Fruit fly (Drosophila melanogaster) whole organism, wandering third instar larva: ENCODE measurements around the gene CG15143.

Experiments
- CG32264 ChIP-seq: fragments of 200-800 bp; sonication (Bioruptor generic); optimal IDR thresholded peaks from 2 replicates; lab custom pipeline; 2016; ENCODE audit warnings: missing biosample characterization, missing genetic modification characterization
- CrebA ChIP-seq: fragments of 200-800 bp; sonication (Bioruptor generic); optimal IDR thresholded peaks from 2 replicates; lab custom pipeline; 2016; ENCODE audit warnings: missing biosample characterization, mild to moderate bottlenecking, missing genetic modification characterization, borderline replicate concordance
- Dfd ChIP-seq: fragments of >200 bp; optimal IDR thresholded peaks from 2 replicates; lab custom pipeline; 2017; ENCODE audit warnings: missing biosample characterization, missing genetic modification characterization
- Dif ChIP-seq: fragments of 200-275, 200-300 bp; sonication (Bioruptor generic); optimal IDR thresholded peaks from 2 replicates; lab custom pipeline; 2018; ENCODE audit warnings: missing biosample characterization, missing genetic modification characterization; ENCODE audit not compliant: partially characterized antibody
- GATAd ChIP-seq: sonication (Bioruptor generic); optimal IDR thresholded peaks from 2 replicates; lab custom pipeline; 2016; ENCODE audit warnings: missing biosample characterization, missing genetic modification characterization
- Hnf4 ChIP-seq: fragments of 200-800 bp; sonication (Bioruptor generic); optimal IDR thresholded peaks from 2 replicates; lab custom pipeline; 2016; ENCODE audit warnings: missing biosample characterization, mild to moderate bottlenecking, missing genetic modification characterization
- Hr78 ChIP-seq: fragments of >200 bp; optimal IDR thresholded peaks from 2 replicates; lab custom pipeline; 2017; ENCODE audit warnings: missing biosample characterization, missing genetic modification characterization
- Hr83 ChIP-seq: fragments of 200-300 bp; sonication (Bioruptor generic); optimal IDR thresholded peaks from 2 replicates; lab custom pipeline; 2016; ENCODE audit warnings: missing biosample characterization, mild to moderate bottlenecking, missing genetic modification characterization, moderate library complexity; ENCODE audit not compliant: poor library complexity, severe bottlenecking
- Jra ChIP-seq: sonication (Bioruptor generic); optimal IDR thresholded peaks from 2 replicates; lab custom pipeline; 2016; ENCODE audit warnings: missing biosample characterization, missing genetic modification characterization
- Myc ChIP-seq: fragments of >200 bp; optimal IDR thresholded peaks from 2 replicates; lab custom pipeline; 2017
- N ChIP-seq: fragments of >200 bp; optimal IDR thresholded peaks from 2 replicates; lab custom pipeline; 2018; ENCODE audit warnings: missing biosample characterization, missing external identifiers, missing genetic modification characterization
- Rel ChIP-seq, 2 experiments: fragments of 200-800 bp; sonication (Bioruptor generic) in 1 of 2; optimal IDR thresholded peaks; 2 replicates in 1 of 2; 3 replicates in 1 of 2; lab custom pipeline; 2016 to 2019; ENCODE audit warnings: mild to moderate bottlenecking in 2 of 2, missing biosample characterization in 2 of 2, missing genetic modification characterization in 2 of 2, moderate library complexity in 1 of 2
- Sp1 ChIP-seq: fragments of 200-800 bp; sonication (Bioruptor generic); optimal IDR thresholded peaks from 3 replicates; lab custom pipeline; 2019; ENCODE audit warnings: missing biosample characterization, mild to moderate bottlenecking, missing genetic modification characterization, moderate library complexity
- Vsx2 ChIP-seq: fragments of 200-300, 225-300 bp; sonication (Bioruptor generic); optimal IDR thresholded peaks from 2 replicates; lab custom pipeline; 2018; ENCODE audit warnings: missing biosample characterization, missing genetic modification characterization; ENCODE audit not compliant: partially characterized antibody
- br ChIP-seq: fragments of 200-800 bp; sonication (Bioruptor generic); optimal IDR thresholded peaks from 2 replicates; lab custom pipeline; 2016; ENCODE audit warnings: missing biosample characterization, missing genetic modification characterization
- brk ChIP-seq: fragments of 200-800 bp; sonication (Bioruptor generic); optimal IDR thresholded peaks from 2 replicates; lab custom pipeline; 2016; ENCODE audit warnings: missing biosample characterization, mild to moderate bottlenecking, missing genetic modification characterization
- dl ChIP-seq, 2 experiments: fragments of 175-275, 200-275 bp in 1 of 2; fragments of 200-275 bp in 1 of 2; sonication (Bioruptor generic); optimal IDR thresholded peaks; lab custom pipeline; 2018; ENCODE audit warnings: mild to moderate bottlenecking in 2 of 2, missing biosample characterization in 2 of 2, missing genetic modification characterization in 2 of 2, moderate library complexity in 2 of 2; ENCODE audit not compliant: partially characterized antibody in 2 of 2, insufficient read depth in 1 of 2
- dmrt93B ChIP-seq: fragments of 200-800 bp; sonication (Bioruptor generic); optimal IDR thresholded peaks from 2 replicates; lab custom pipeline; 2018; ENCODE audit warnings: missing biosample characterization, mild to moderate bottlenecking, missing genetic modification characterization
- dsf ChIP-seq: sonication (Bioruptor generic); optimal IDR thresholded peaks from 2 replicates; lab custom pipeline; 2016; ENCODE audit warnings: missing biosample characterization, missing genetic modification characterization, borderline replicate concordance
- ey ChIP-seq: fragments of 200-800 bp; sonication (Bioruptor generic); optimal IDR thresholded peaks from 2 replicates; lab custom pipeline; 2016; ENCODE audit warnings: missing biosample characterization, missing genetic modification characterization
- foxo ChIP-seq, 2 experiments: fragments of 200-800 bp; sonication (Bioruptor generic); optimal IDR thresholded peaks; 2 replicates in 1 of 2; 3 replicates in 1 of 2; lab custom pipeline; 2016 to 2017; ENCODE audit warnings: missing biosample characterization in 2 of 2, missing genetic modification characterization in 2 of 2
- fru ChIP-seq: fragments of 200-800 bp; sonication (Bioruptor generic); optimal IDR thresholded peaks from 3 replicates; lab custom pipeline; 2016; ENCODE audit warnings: missing biosample characterization, mild to moderate bottlenecking, missing genetic modification characterization
- h ChIP-seq: fragments of 200-800 bp; sonication (Bioruptor generic); optimal IDR thresholded peaks from 3 replicates; lab custom pipeline; 2016; ENCODE audit warnings: missing biosample characterization, mild to moderate bottlenecking, missing genetic modification characterization
- lola ChIP-seq: fragments of >200 bp; optimal IDR thresholded peaks from 2 replicates; lab custom pipeline; 2017; ENCODE audit warnings: missing biosample characterization, missing genetic modification characterization
- pan ChIP-seq: fragments of >200 bp; optimal IDR thresholded peaks from 2 replicates; lab custom pipeline; 2017
- psq ChIP-seq: fragments of 200-800 bp; sonication (Bioruptor generic); optimal IDR thresholded peaks from 3 replicates; lab custom pipeline; 2017; ENCODE audit warnings: missing biosample characterization, mild to moderate bottlenecking, missing genetic modification characterization, moderate library complexity
- rgr ChIP-seq: fragments of 200-800 bp; sonication (Bioruptor generic); optimal IDR thresholded peaks from 3 replicates; lab custom pipeline; 2016; ENCODE audit warnings: missing biosample characterization, mild to moderate bottlenecking, missing genetic modification characterization
- sv ChIP-seq: fragments of 200-800 bp; sonication (Bioruptor generic); optimal IDR thresholded peaks from 3 replicates; lab custom pipeline; 2016; ENCODE audit warnings: missing biosample characterization, missing genetic modification characterization
- tai ChIP-seq: sonication (Bioruptor generic); optimal IDR thresholded peaks from 2 replicates; lab custom pipeline; 2016; ENCODE audit warnings: missing biosample characterization, missing genetic modification characterization
- woc ChIP-seq: sonication (Bioruptor generic); optimal IDR thresholded peaks from 2 replicates; lab custom pipeline; 2016; ENCODE audit warnings: missing biosample characterization, mild to moderate bottlenecking, missing genetic modification characterization

Gene CG15143

DNA sequence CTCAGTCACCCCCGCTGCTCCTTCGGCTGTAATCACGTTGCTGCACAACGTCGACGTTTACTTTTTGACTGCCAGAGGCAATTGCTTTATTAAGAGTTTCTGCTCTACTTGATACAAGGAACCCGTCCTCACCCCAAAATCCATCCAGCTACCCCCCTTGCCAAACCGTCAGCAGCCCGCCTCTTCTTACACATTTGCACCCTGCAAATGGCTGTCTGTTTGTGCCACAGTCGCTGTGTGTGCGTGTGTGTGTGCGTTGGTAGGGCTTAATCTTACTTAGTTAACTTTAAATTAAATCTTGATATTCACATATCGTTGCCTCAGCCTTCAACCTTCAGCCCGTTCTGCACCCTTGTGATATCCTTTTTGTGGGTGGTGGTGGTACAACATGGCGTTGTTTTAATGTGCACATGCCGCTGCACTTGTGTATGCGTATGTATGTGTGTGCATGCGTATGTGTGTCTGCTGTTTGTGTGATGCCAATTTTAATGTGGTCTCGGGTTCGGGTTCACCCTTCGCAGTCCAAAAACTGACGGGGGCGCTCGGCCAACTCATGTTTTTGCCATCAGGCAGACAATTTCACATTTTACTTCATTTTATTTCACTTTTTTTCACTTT, 18.4 kb upstream of the CG15143 start:
- TF ChIP-seq Sp1 = no peak
- TF ChIP-seq ey = no peak
- no peak for TF ChIP-seq Hr78
- TF ChIP-seq tai (GFP tag; lab: Kevin White, UChicago) = no peak
- no peak for TF ChIP-seq rgr (GFP tag; lab: Kevin White, UChicago)
- no peak for TF ChIP-seq CG32264
- TF ChIP-seq h (GFP tag; lab: Kevin White, UChicago) = no peak
- TF ChIP-seq Jra = no peak
- no peak for TF ChIP-seq sv
- no peak for TF ChIP-seq Myc (lab: Kevin White, UChicago)
- TF ChIP-seq fru (GFP tag; lab: Kevin White, UChicago) = no peak

- TF ChIP-seq brk (no peak), Hr78 (no peak), sv (no peak), rgr (GFP tag; lab: Kevin White, UChicago) (no peak), tai (GFP tag; lab: Kevin White, UChicago) (no peak), GATAd (GFP tag; lab: Kevin White, UChicago) (no peak), h (GFP tag; lab: Kevin White, UChicago) (no peak), dl (GFP tag; optimal IDR thresholded peaks at IDR 0.05; lab: Kevin White, UChicago; ENCODE audit: insufficient read depth in 1 of 2, partially characterized antibody in 2 of 2) (no peak), CrebA (GFP tag; lab: Kevin White, UChicago) (no peak), Dif (GFP tag; lab: Kevin White, UChicago) (no peak), dsf (GFP tag; lab: Kevin White, UChicago) (no peak), N (no peak), ey (no peak), psq (GFP tag; lab: Kevin White, UChicago) (no peak), br (GFP tag; lab: Kevin White, UChicago) (no peak), foxo (GFP tag; optimal IDR thresholded peaks at IDR 0.05; lab: Kevin White, UChicago) (no peak), pan (lab: Kevin White, UChicago) (no peak), woc (GFP tag; lab: Kevin White, UChicago) (no peak), dmrt93B (GFP tag; lab: Kevin White, UChicago) (no peak), Hnf4 (GFP tag; lab: Kevin White, UChicago) (no peak)
Observed at dm6 chr2L:17541106-17541505, 16.8 kb upstream of the CG15143 start.

dm6 chr2L:17533794-17534193, 9.4 kb upstream of the CG15143 start:
- TF ChIP-seq tai (GFP tag; lab: Kevin White, UChicago) (no peak), Rel (GFP tag; optimal IDR thresholded peaks at IDR 0.05; lab: Kevin White, UChicago) (no peak), Rel (tag; optimal IDR thresholded peaks at IDR 0.05; lab: Kevin White, UChicago) (no peak)

dm6 chr2L:17532134-17532533, 7.8 kb upstream of the CG15143 start, which contains the start of gene CG15145:
Gene CG15145 (minus strand): TSS chr2L:17532234.
- TF ChIP-seq rgr (GFP tag; lab: Kevin White, UChicago) = no peak
- no peak for TF ChIP-seq sv
- no peak for TF ChIP-seq Hr78
- no peak for TF ChIP-seq CrebA (GFP tag; lab: Kevin White, UChicago)
- TF ChIP-seq Hr83 = no peak
- no peak for TF ChIP-seq Myc (lab: Kevin White, UChicago)
- no peak for TF ChIP-seq psq (GFP tag; lab: Kevin White, UChicago)
- no peak for TF ChIP-seq Vsx2 (GFP tag; lab: Kevin White, UChicago)
- TF ChIP-seq N = no peak
- no peak for TF ChIP-seq foxo (GFP tag; optimal IDR thresholded peaks at IDR 0.05; lab: Kevin White, UChicago)
- TF ChIP-seq ey = no peak
- TF ChIP-seq lola (GFP tag; lab: Kevin White, UChicago) = no peak
- no peak for TF ChIP-seq Dfd
- TF ChIP-seq fru (GFP tag; lab: Kevin White, UChicago) = no peak
- TF ChIP-seq tai (GFP tag; lab: Kevin White, UChicago) = no peak
- no peak for TF ChIP-seq h (GFP tag; lab: Kevin White, UChicago)
- no peak for TF ChIP-seq br (GFP tag; lab: Kevin White, UChicago)

DNA sequence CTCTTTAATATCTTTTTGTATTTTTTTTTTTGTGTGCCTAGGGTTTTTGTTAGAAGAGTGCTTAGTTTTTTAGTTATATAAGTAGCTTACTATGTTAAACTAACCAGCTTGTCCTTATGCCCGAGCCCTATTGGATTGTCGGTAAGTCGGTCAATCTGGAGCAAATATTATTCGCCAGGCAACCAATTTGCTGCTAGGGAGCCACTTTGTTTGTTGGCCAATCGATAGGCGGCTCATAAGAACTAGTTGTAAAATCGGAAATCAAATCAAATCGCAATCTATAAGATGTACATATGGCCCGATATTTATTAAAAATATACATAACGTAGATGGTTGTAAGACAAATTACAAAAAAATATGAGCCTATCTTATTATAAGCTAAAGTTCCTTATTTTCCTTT, 4.7 kb upstream of the CG15143 start, which contains the start of gene CG15144:
CG15144 (minus strand) TSS at position 101 of the 400 bp plus-strand sequence.
- TF ChIP-seq GATAd (GFP tag; lab: Kevin White, UChicago) (no peak), foxo (GFP tag; optimal IDR thresholded peaks at IDR 0.05; lab: Kevin White, UChicago) (no peak), tai (GFP tag; lab: Kevin White, UChicago) (no peak), dmrt93B (GFP tag; lab: Kevin White, UChicago) (no peak)
